Worm (Caenorhabditis elegans): Measurements from ENCODE around the gene F22B3.7.

ce11 chrIV:11371645-11372044 lies 50.0 kb downstream of the F22B3.7 start, which contains the start of gene sec-31:
- TF ChIP-seq zag-1 (tag; optimal IDR thresholded peaks at IDR 0.05) (no peak), ztf-4 (tag; optimal IDR thresholded peaks at IDR 0.05) (no peak), lin-11 (tag; optimal IDR thresholded peaks at IDR 0.05) (no peak), dmd-4 (tag; optimal IDR thresholded peaks at IDR 0.05) (no peak), nhr-237 (tag; optimal IDR thresholded peaks at IDR 0.05) (no peak), alr-1 (tag; optimal IDR thresholded peaks at IDR 0.05) (no peak), nhr-77 (tag; optimal IDR thresholded peaks at IDR 0.05) (no peak), mdl-1 (tag; optimal IDR thresholded peaks at IDR 0.05) (no peak), egl-27 (tag; optimal IDR thresholded peaks at IDR 0.05) (no peak), lsy-2 (tag; optimal IDR thresholded peaks at IDR 0.05) (no peak), nhr-11 (tag; optimal IDR thresholded peaks at IDR 0.05) (no peak), ama-1 (optimal IDR thresholded peaks at IDR 0.05) (no peak)

Measured in whole organism, L2 larva.